Fruit fly (Drosophila melanogaster): Measurements from ENCODE around the gene ClC-a.

- no peak for TF ChIP-seq Sin3A (optimal IDR thresholded peaks at IDR 0.05)
- TF ChIP-seq ttk (optimal IDR thresholded peaks at IDR 0.05): no peak
Observed at dm6 chr3R:11850917-11851897, 38.2 kb upstream of the ClC-a start.

All from Kc167 (cell line).